Fruit fly (Drosophila melanogaster) whole organism, embryonic: Measurements from ENCODE around the gene CG10338.
A peak's percentile ranks its signal among the peaks of the same experiment; 100 is the strongest.

ENCODE experiments used
- Atf6 ChIP-seq: fragments of 200-800 bp; sonication (Bioruptor generic); IDR thresholded peaks from 2 replicates; pipeline ENCODE4 v1.3.6; 2022; ENCODE audit warnings: missing biosample characterization, missing genetic modification characterization
- BEAF-32 ChIP-seq: fragments of 200-800 bp; sonication (Bioruptor generic); optimal IDR thresholded peaks from 3 replicates; lab custom pipeline; 2017; ENCODE audit warnings: missing biosample characterization, missing genetic modification characterization, mild to moderate bottlenecking, moderate library complexity, missing genetic modification reagents
- CG10543 ChIP-seq: fragments of 200-800 bp; sonication (Bioruptor generic); optimal IDR thresholded peaks from 3 replicates; lab custom pipeline; 2017; ENCODE audit warnings: missing biosample characterization, mild to moderate bottlenecking, missing genetic modification characterization, moderate library complexity
- CG11085 ChIP-seq: fragments of 200-800 bp; sonication (Bioruptor generic); IDR thresholded peaks from 2 replicates; pipeline ENCODE4 v1.3.6; 2022; ENCODE audit warnings: missing biosample characterization, missing genetic modification characterization
- CG12391 ChIP-seq: fragments of 200-800 bp; sonication (Bioruptor generic); optimal IDR thresholded peaks from 3 replicates; lab custom pipeline; 2018; ENCODE audit warnings: missing biosample characterization, mild to moderate bottlenecking, missing genetic modification characterization, moderate library complexity
- CG12769 ChIP-seq: fragments of 200-800 bp; sonication (Bioruptor generic); optimal IDR thresholded peaks from 2 replicates; lab custom pipeline; 2019; ENCODE audit warnings: missing biosample characterization, mild to moderate bottlenecking, missing genetic modification characterization, moderate library complexity
- CG13424 ChIP-seq: fragments of 200-800 bp; sonication (Bioruptor generic); optimal IDR thresholded peaks from 2 replicates; lab custom pipeline; 2019; ENCODE audit warnings: missing biosample characterization, mild to moderate bottlenecking, missing genetic modification characterization, moderate library complexity
- CG17912 ChIP-seq: fragments of 200-800 bp; sonication (Bioruptor generic); optimal IDR thresholded peaks from 2 replicates; lab custom pipeline; 2018; ENCODE audit warnings: missing biosample characterization, mild to moderate bottlenecking, missing genetic modification characterization
- CG1792 ChIP-seq: fragments of 200-800 bp; sonication (Bioruptor generic); optimal IDR thresholded peaks from 2 replicates; lab custom pipeline; 2016; ENCODE audit warnings: missing biosample characterization, missing genetic modification characterization
- CG2120 ChIP-seq: fragments of 200-800 bp; sonication (Bioruptor generic); optimal IDR thresholded peaks from 3 replicates; lab custom pipeline; 2016; ENCODE audit warnings: missing biosample characterization, missing genetic modification characterization
- CG30020 ChIP-seq: fragments of 200-800 bp; optimal IDR thresholded peaks from 2 replicates; lab custom pipeline; 2019; ENCODE audit warnings: missing biosample characterization, mild to moderate bottlenecking, missing genetic modification characterization, moderate library complexity
- CG3281 ChIP-seq: fragments of 200-800 bp; sonication (Bioruptor generic); optimal IDR thresholded peaks from 3 replicates; lab custom pipeline; 2017; ENCODE audit warnings: missing biosample characterization, mild to moderate bottlenecking, missing genetic modification characterization
- CG3407 ChIP-seq: fragments of 200-800 bp; sonication (Bioruptor generic); optimal IDR thresholded peaks from 2 replicates; lab custom pipeline; 2018; ENCODE audit warnings: missing biosample characterization, mild to moderate bottlenecking, missing genetic modification characterization
- CG3838 ChIP-seq: fragments of 200-800 bp; sonication (Bioruptor generic); optimal IDR thresholded peaks from 3 replicates; lab custom pipeline; 2016; ENCODE audit warnings: missing biosample characterization, missing genetic modification characterization
- CG3995 ChIP-seq: fragments of 200-800 bp; sonication (Bioruptor generic); optimal IDR thresholded peaks from 3 replicates; lab custom pipeline; 2016; ENCODE audit warnings: missing biosample characterization, missing genetic modification characterization
- CG6175 ChIP-seq: fragments of 200-800 bp; sonication (Bioruptor generic); IDR thresholded peaks from 3 replicates; pipeline ENCODE4 v1.3.6; 2022; ENCODE audit warnings: missing biosample characterization, missing genetic modification characterization
- CG7556 ChIP-seq: fragments of 200-800 bp; sonication (Bioruptor generic); optimal IDR thresholded peaks from 2 replicates; lab custom pipeline; 2017; ENCODE audit warnings: missing biosample characterization, mild to moderate bottlenecking, missing genetic modification characterization
- Chrac-16 ChIP-seq: fragments of 200-800 bp; sonication (Bioruptor generic); optimal IDR thresholded peaks from 3 replicates; lab custom pipeline; 2016; ENCODE audit warnings: missing biosample characterization, missing genetic modification characterization
- D ChIP-seq, 2 experiments: fragments of 200-800 bp in 1 of 2; fragments of >200 bp in 1 of 2; sonication (Bioruptor generic) in 1 of 2; optimal IDR thresholded peaks; 2 replicates in 1 of 2; 3 replicates in 1 of 2; lab custom pipeline; 2017; ENCODE audit warnings: mild to moderate bottlenecking in 1 of 2, missing biosample characterization in 1 of 2, missing genetic modification characterization in 1 of 2, missing genetic modification reagents in 1 of 2
- Doc3 ChIP-seq: fragments of 200-800 bp; sonication (Bioruptor generic); IDR thresholded peaks from 3 replicates; pipeline ENCODE4 v1.3.6; 2022; ENCODE audit warnings: missing biosample characterization, missing genetic modification characterization; ENCODE audit not compliant: partially characterized antibody
- Fer3 ChIP-seq: fragments of 200-800 bp; sonication (Bioruptor generic); optimal IDR thresholded peaks from 2 replicates; lab custom pipeline; 2018; ENCODE audit warnings: missing biosample characterization, mild to moderate bottlenecking, missing genetic modification characterization, moderate library complexity
- HHEX ChIP-seq: fragments of 200-800 bp; sonication (Bioruptor generic); optimal IDR thresholded peaks from 3 replicates; lab custom pipeline; 2017; ENCODE audit warnings: missing biosample characterization, mild to moderate bottlenecking, missing genetic modification characterization, missing genetic modification reagents
- NC2α ChIP-seq: fragments of 200-800 bp; sonication (Bioruptor generic); optimal IDR thresholded peaks from 2 replicates; lab custom pipeline; 2016; ENCODE audit warnings: missing biosample characterization, missing genetic modification characterization
- Optix ChIP-seq: fragments of 200-800 bp; sonication (Bioruptor generic); IDR thresholded peaks from 3 replicates; pipeline ENCODE4 v1.3.6; 2022; ENCODE audit warnings: missing biosample characterization, missing genetic modification characterization
- Spps ChIP-seq: fragments of 200-800 bp; sonication (Bioruptor generic); optimal IDR thresholded peaks from 2 replicates; lab custom pipeline; 2018; ENCODE audit warnings: missing biosample characterization, mild to moderate bottlenecking, missing genetic modification characterization
- Sry-β ChIP-seq: fragments of 200-800 bp; sonication (Bioruptor generic); optimal IDR thresholded peaks from 2 replicates; lab custom pipeline; 2018; ENCODE audit warnings: missing biosample characterization, mild to moderate bottlenecking, missing genetic modification characterization, moderate library complexity
- Taf1 ChIP-seq: fragments of 200-800 bp; sonication (Bioruptor generic); IDR thresholded peaks from 2 replicates; pipeline ENCODE4 v1.3.6; 2022; ENCODE audit warnings: missing biosample characterization, missing genetic modification characterization
- abd-A ChIP-seq: fragments of 200-800 bp; sonication (Bioruptor generic); optimal IDR thresholded peaks from 3 replicates; lab custom pipeline; 2019; ENCODE audit warnings: missing biosample characterization, mild to moderate bottlenecking, missing genetic modification characterization, moderate library complexity
- cas ChIP-seq: fragments of 200-800 bp; sonication (Bioruptor generic); IDR thresholded peaks from 2 replicates; pipeline ENCODE4 v1.3.6; 2022; ENCODE audit warnings: missing biosample characterization, missing genetic modification characterization
- cato ChIP-seq: fragments of 200-800 bp; sonication (Bioruptor generic); optimal IDR thresholded peaks from 2 replicates; lab custom pipeline; 2016; ENCODE audit warnings: missing biosample characterization, missing genetic modification characterization, borderline replicate concordance
- ci ChIP-seq: fragments of 200-800 bp; sonication (Bioruptor generic); IDR thresholded peaks from 3 replicates; pipeline ENCODE4 v1.3.6; 2022; ENCODE audit warnings: missing biosample characterization, missing genetic modification characterization
- dmrt11E ChIP-seq: fragments of 200-800 bp; sonication (Bioruptor generic); optimal IDR thresholded peaks from 3 replicates; lab custom pipeline; 2018; ENCODE audit warnings: missing biosample characterization, mild to moderate bottlenecking, missing genetic modification characterization, moderate library complexity
- dmrt99B ChIP-seq: fragments of 200-800 bp; sonication (Bioruptor generic); optimal IDR thresholded peaks from 2 replicates; lab custom pipeline; 2018; ENCODE audit warnings: missing biosample characterization, mild to moderate bottlenecking, missing genetic modification characterization, moderate library complexity
- eve ChIP-seq, 2 experiments: fragments of >200 bp; optimal IDR thresholded peaks; 2 replicates each; lab custom pipeline; 2017; ENCODE audit warnings: missing biosample characterization in 2 of 2, missing genetic modification characterization in 2 of 2
- fd96Cb ChIP-seq: fragments of 200-800 bp; sonication (Bioruptor generic); optimal IDR thresholded peaks from 2 replicates; lab custom pipeline; 2018; ENCODE audit warnings: missing biosample characterization, mild to moderate bottlenecking, missing genetic modification characterization, moderate library complexity
- fru ChIP-seq: fragments of >200 bp; optimal IDR thresholded peaks from 2 replicates; lab custom pipeline; 2017
- fu2 ChIP-seq: fragments of 200-800 bp; sonication (Bioruptor generic); optimal IDR thresholded peaks from 2 replicates; lab custom pipeline; 2016; ENCODE audit warnings: missing biosample characterization, missing genetic modification characterization
- klu ChIP-seq: fragments of 200-800 bp; sonication (Bioruptor generic); IDR thresholded peaks from 2 replicates; pipeline ENCODE4 v1.3.6; 2022; ENCODE audit warnings: missing biosample characterization, missing genetic modification characterization
- lilli ChIP-seq: fragments of 200-800 bp; sonication (Bioruptor generic); optimal IDR thresholded peaks from 3 replicates; lab custom pipeline; 2016; ENCODE audit warnings: missing biosample characterization, missing genetic modification characterization
- odd ChIP-seq: fragments of 200-800 bp; sonication (Bioruptor generic); optimal IDR thresholded peaks from 2 replicates; lab custom pipeline; 2017; ENCODE audit warnings: missing biosample characterization, mild to moderate bottlenecking, missing genetic modification characterization
- otp ChIP-seq: fragments of 200-800 bp; sonication (Bioruptor generic); IDR thresholded peaks from 3 replicates; pipeline ENCODE4, ENCODE4 v1.3.6; 2022; ENCODE audit warnings: missing biosample characterization, missing genetic modification characterization
- pnt ChIP-seq: fragments of 200-800 bp; sonication (Bioruptor generic); optimal IDR thresholded peaks from 3 replicates; lab custom pipeline; 2016; ENCODE audit warnings: missing biosample characterization, missing genetic modification characterization
- slbo ChIP-seq: fragments of 200-800 bp; sonication (Bioruptor generic); IDR thresholded peaks from 2 replicates; pipeline ENCODE4 v1.3.6; 2022; ENCODE audit warnings: missing biosample characterization, missing genetic modification characterization
- sob ChIP-seq: fragments of 200-800 bp; sonication (Bioruptor generic); IDR thresholded peaks from 2 replicates; pipeline ENCODE4 v1.3.6; 2022; ENCODE audit warnings: missing biosample characterization, missing genetic modification characterization
- tgo ChIP-seq: fragments of 200-800 bp; sonication (Bioruptor generic); IDR thresholded peaks from 3 replicates; pipeline ENCODE4 v1.3.6; 2022; ENCODE audit warnings: missing biosample characterization, missing genetic modification characterization
- tll ChIP-seq, 2 experiments: fragments of 200-800 bp in 1 of 2; fragments of >200 bp in 1 of 2; sonication (Bioruptor generic) in 1 of 2; optimal IDR thresholded peaks; 2 replicates each; lab custom pipeline; 2017 to 2019; ENCODE audit warnings: missing biosample characterization in 2 of 2, missing genetic modification characterization in 2 of 2, mild to moderate bottlenecking in 1 of 2, moderate library complexity in 1 of 2
- zen2 ChIP-seq: fragments of 200-800 bp; sonication (Bioruptor generic); IDR thresholded peaks from 3 replicates; pipeline ENCODE4 v1.3.6; 2022; ENCODE audit warnings: missing biosample characterization, missing genetic modification characterization; ENCODE audit not compliant: partially characterized antibody
- zfh1 ChIP-seq: fragments of 200-800 bp; sonication (Bioruptor generic); IDR thresholded peaks from 3 replicates; pipeline ENCODE4 v1.3.6; 2022; ENCODE audit warnings: missing biosample characterization, missing genetic modification characterization

Gene CG10338

dm6 chr2L:18694724-18695105 lies 749 bp upstream of the CG10338 start (continued):
- TF ChIP-seq sob (GFP tag; lab: Robert Waterston, UW) (peak; percentile 35), Optix (GFP tag; lab: Robert Waterston, UW) (no peak), HHEX (no peak), Doc3 (GFP tag; lab: Robert Waterston, UW) (no peak), D (optimal IDR thresholded peaks at IDR 0.05; lab: Kevin White, UChicago) (no peak), D (GFP tag; optimal IDR thresholded peaks at IDR 0.05; lab: Kevin White, UChicago) (no peak), pnt (no peak), BEAF-32 (no peak), Taf1 (0 out of 2 replicates have a peak, but pooled peaks have one; percentile 22), CG13424 (tag; lab: Kevin White, UChicago) (peak; percentile 46), abd-A (tag; lab: Kevin White, UChicago) (no peak), CG1792 (GFP tag; lab: Kevin White, UChicago) (no peak), eve (GFP tag; optimal IDR thresholded peaks at IDR 0.05; lab: Kevin White, UChicago) (no peak), Spps (tag; lab: Kevin White, UChicago) (no peak), fd96Cb (tag; lab: Kevin White, UChicago) (no peak), zen2 (GFP tag; lab: Robert Waterston, UW) (no peak), CG11085 (GFP tag; lab: Robert Waterston, UW) (no peak), CG12769 (tag; lab: Kevin White, UChicago) (no peak), CG6175 (GFP tag; lab: Robert Waterston, UW) (no peak), CG10543 (GFP tag; lab: Kevin White, UChicago) (no peak), odd (GFP tag; lab: Kevin White, UChicago) (no peak), dmrt99B (peak; percentile 41), CG12391 (tag; lab: Kevin White, UChicago) (peak; percentile 40), CG3995 (no peak), Atf6 (GFP tag; lab: Robert Waterston, UW) (peak; percentile 56), CG3407 (GFP tag; lab: Kevin White, UChicago) (no peak), klu (GFP tag; lab: Robert Waterston, UW) (no peak), CG30020 (tag; lab: Kevin White, UChicago) (no peak), NC2α (no peak), cato (GFP tag; lab: Kevin White, UChicago) (no peak), cas (GFP tag; lab: Robert Waterston, UW) (no peak), CG17912 (GFP tag; lab: Kevin White, UChicago) (no peak), CG7556 (GFP tag; lab: Kevin White, UChicago) (peak; percentile 24), Sry-β (GFP tag; lab: Kevin White, UChicago) (no peak), Fer3 (tag; lab: Kevin White, UChicago) (no peak), slbo (GFP tag; lab: Robert Waterston, UW) (peak; percentile 75), CG3838 (GFP tag; lab: Kevin White, UChicago) (no peak), otp (no peak), CG3281 (GFP tag; lab: Kevin White, UChicago) (no peak), Chrac-16 (GFP tag; lab: Kevin White, UChicago) (no peak), tll (GFP tag; optimal IDR thresholded peaks at IDR 0.05; lab: Kevin White, UChicago) (no peak), CG2120 (GFP tag; lab: Kevin White, UChicago) (no peak), tgo (peak; percentile 53; the same call in 2 of the 3 replicates), lilli (GFP tag; lab: Kevin White, UChicago) (no peak), ci (0 out of 3 replicates have a peak, but pooled peaks have one; percentile 39), dmrt11E (tag; lab: Kevin White, UChicago) (peak; percentile 18), fu2 (no peak), zfh1 (peak; percentile 48; the same call in 1 of the 3 replicates), fru (lab: Kevin White, UChicago) (no peak)
